Fruit fly (Drosophila melanogaster) whole organism, pupa: Measurements from ENCODE around the gene CG13251.

Experiments
- CG10348 ChIP-seq: fragments of 200-800 bp; sonication (Bioruptor generic); IDR thresholded peaks from 2 replicates; pipeline ENCODE4 v1.3.6; 2022; ENCODE audit warnings: missing biosample characterization, missing genetic modification characterization
- CG12605 ChIP-seq: fragments of 200-800 bp; sonication (Bioruptor generic); IDR thresholded peaks from 2 replicates; pipeline ENCODE4 v1.3.6; 2022; ENCODE audit warnings: missing biosample characterization, missing genetic modification characterization
- CG13204 ChIP-seq: fragments of 200-800 bp; sonication (Bioruptor generic); optimal IDR thresholded peaks from 2 replicates; lab custom pipeline; 2018; ENCODE audit warnings: missing biosample characterization, mild to moderate bottlenecking, missing genetic modification characterization, moderate library complexity
- CG14655 ChIP-seq: fragments of 200-800 bp; sonication (Bioruptor generic); optimal IDR thresholded peaks from 3 replicates; lab custom pipeline; 2017; ENCODE audit warnings: mild to moderate bottlenecking, missing biosample characterization, missing genetic modification reagents, missing genetic modification characterization
- CG15710 ChIP-seq: fragments of 200-800 bp; sonication (Bioruptor generic); optimal IDR thresholded peaks from 2 replicates; lab custom pipeline; 2018; ENCODE audit warnings: missing biosample characterization, mild to moderate bottlenecking, missing genetic modification characterization, moderate library complexity
- CG17806 ChIP-seq: fragments of 200-800 bp; sonication (Bioruptor generic); optimal IDR thresholded peaks from 2 replicates; lab custom pipeline; 2018; ENCODE audit warnings: missing biosample characterization, mild to moderate bottlenecking, missing genetic modification characterization, moderate library complexity
- CG32121 ChIP-seq: fragments of 200-800 bp; sonication (Bioruptor generic); IDR thresholded peaks from 2 replicates; pipeline ENCODE4 v1.3.6; 2022; ENCODE audit warnings: missing biosample characterization, missing genetic modification characterization
- CG34367 ChIP-seq: fragments of 200-800 bp; sonication (Bioruptor generic); optimal IDR thresholded peaks from 2 replicates; lab custom pipeline; 2018; ENCODE audit warnings: missing biosample characterization, mild to moderate bottlenecking, missing genetic modification characterization
- CG4496 ChIP-seq: fragments of 200-800 bp; sonication (Bioruptor generic); IDR thresholded peaks from 3 replicates; pipeline ENCODE4 v1.3.6; 2022; ENCODE audit warnings: missing biosample characterization, missing genetic modification characterization
- CG8159 ChIP-seq: fragments of 200-800 bp; sonication (Bioruptor generic); optimal IDR thresholded peaks from 3 replicates; lab custom pipeline; 2018; ENCODE audit warnings: missing biosample characterization, mild to moderate bottlenecking, missing genetic modification characterization, moderate library complexity
- CG8301 ChIP-seq: fragments of 200-800 bp; sonication (Bioruptor generic); optimal IDR thresholded peaks from 2 replicates; lab custom pipeline; 2018; ENCODE audit warnings: missing biosample characterization, mild to moderate bottlenecking, missing genetic modification characterization
- CG9948 ChIP-seq: fragments of 200-800 bp; sonication (Bioruptor generic); optimal IDR thresholded peaks from 2 replicates; lab custom pipeline; 2018; ENCODE audit warnings: missing biosample characterization, mild to moderate bottlenecking, missing genetic modification characterization, moderate library complexity
- D1 ChIP-seq: fragments of 200-800 bp; sonication (Bioruptor generic); optimal IDR thresholded peaks from 2 replicates; lab custom pipeline; 2018; ENCODE audit warnings: missing biosample characterization, mild to moderate bottlenecking, missing genetic modification characterization, moderate library complexity
- EcR ChIP-seq: fragments of 200-800 bp; sonication (Bioruptor generic); optimal IDR thresholded peaks from 3 replicates; lab custom pipeline; 2019; ENCODE audit warnings: missing biosample characterization, missing genetic modification characterization, mild to moderate bottlenecking, moderate library complexity, missing genetic modification reagents
- Ets98B ChIP-seq: fragments of 200-800 bp; sonication (Bioruptor generic); IDR thresholded peaks from 2 replicates; pipeline ENCODE4 v1.3.6; 2022; ENCODE audit warnings: missing biosample characterization, missing genetic modification characterization
- Pif1A ChIP-seq: fragments of 200-800 bp; sonication (Bioruptor generic); optimal IDR thresholded peaks from 3 replicates; lab custom pipeline; 2016; ENCODE audit warnings: missing biosample characterization, missing genetic modification characterization
- Pif1B ChIP-seq: fragments of 200-800 bp; sonication (Bioruptor generic); optimal IDR thresholded peaks from 3 replicates; lab custom pipeline; 2016; ENCODE audit warnings: missing biosample characterization, missing genetic modification characterization
- Snoo ChIP-seq: fragments of 200-800 bp; sonication (Bioruptor generic); optimal IDR thresholded peaks from 3 replicates; lab custom pipeline; 2017; ENCODE audit warnings: missing biosample characterization, mild to moderate bottlenecking, missing genetic modification characterization, inconsistent platforms
- fd96Ca ChIP-seq: fragments of 200-800 bp; sonication (Bioruptor generic); IDR thresholded peaks from 3 replicates; pipeline ENCODE4 v1.3.6; 2022; ENCODE audit warnings: missing biosample characterization, missing genetic modification characterization
- gl ChIP-seq: fragments of 200-800 bp; sonication (Bioruptor generic); optimal IDR thresholded peaks from 2 replicates; lab custom pipeline; 2018; ENCODE audit warnings: missing biosample characterization, mild to moderate bottlenecking, missing genetic modification characterization
- rn ChIP-seq: fragments of 200-800 bp; sonication (Bioruptor generic); IDR thresholded peaks from 2 replicates; pipeline ENCODE4 v1.3.6; 2022; ENCODE audit warnings: missing biosample characterization, missing genetic modification characterization

The CG13251 gene

dm6 chr3L:20673870-20674269 is 36.9 kb downstream of the CG13251 start:
- TF ChIP-seq fd96Ca (GFP tag; lab: Robert Waterston, UW) = no peak
- no peak for TF ChIP-seq Snoo (tag; lab: Kevin White, UChicago)
- no peak for TF ChIP-seq CG17806 (tag; lab: Kevin White, UChicago)
- no peak for TF ChIP-seq CG32121
- TF ChIP-seq rn (GFP tag; lab: Robert Waterston, UW) = no peak
- TF ChIP-seq CG14655 (GFP tag; lab: Kevin White, UChicago) = no peak
- no peak for TF ChIP-seq Ets98B (GFP tag; lab: Robert Waterston, UW)
- TF ChIP-seq gl = no peak
- TF ChIP-seq Pif1B = no peak
- TF ChIP-seq CG34367 (tag; lab: Kevin White, UChicago) = no peak
- TF ChIP-seq CG13204 = no peak
- no peak for TF ChIP-seq CG8301
- no peak for TF ChIP-seq CG4496 (GFP tag; lab: Robert Waterston, UW)
- no peak for TF ChIP-seq CG15710

DNA sequence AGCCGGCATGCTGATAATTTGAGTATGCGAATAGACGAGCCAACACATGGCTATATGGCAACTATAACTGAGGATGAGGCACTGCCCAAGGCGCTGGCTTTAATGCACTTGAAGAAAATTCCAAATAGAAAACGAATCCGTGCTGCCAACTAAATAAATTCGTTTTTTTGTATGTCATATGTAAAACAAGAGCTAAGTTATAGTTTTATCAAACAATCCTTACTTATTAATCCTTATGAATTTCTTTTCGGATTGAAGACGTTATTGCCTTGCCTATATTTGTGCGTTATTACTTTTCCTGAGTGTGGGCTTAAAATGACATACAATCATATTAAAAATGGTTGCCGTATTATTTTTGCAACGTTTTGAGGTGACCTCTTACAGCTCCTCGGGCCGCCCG is 39.5 kb downstream of the CG13251 start:
- TF ChIP-seq Pif1A (no peak), Ets98B (GFP tag; lab: Robert Waterston, UW) (no peak), gl (no peak), CG13204 (no peak), D1 (tag; lab: Kevin White, UChicago) (no peak), CG9948 (peak; percentile 32), CG10348 (no peak), CG17806 (tag; lab: Kevin White, UChicago) (no peak), CG32121 (no peak), Pif1B (no peak), CG34367 (tag; lab: Kevin White, UChicago) (no peak), CG15710 (no peak), rn (GFP tag; lab: Robert Waterston, UW) (no peak), EcR (GFP tag; lab: Kevin White, UChicago) (no peak), CG8301 (peak; percentile 46), Snoo (tag; lab: Kevin White, UChicago) (no peak), CG8159 (tag; lab: Kevin White, UChicago) (no peak), CG14655 (GFP tag; lab: Kevin White, UChicago) (peak; percentile 56), CG4496 (GFP tag; lab: Robert Waterston, UW) (0 out of 3 replicates have a peak, but pooled peaks have one; percentile 47), CG12605 (GFP tag; lab: Robert Waterston, UW) (no peak), fd96Ca (GFP tag; lab: Robert Waterston, UW) (no peak)

DNA sequence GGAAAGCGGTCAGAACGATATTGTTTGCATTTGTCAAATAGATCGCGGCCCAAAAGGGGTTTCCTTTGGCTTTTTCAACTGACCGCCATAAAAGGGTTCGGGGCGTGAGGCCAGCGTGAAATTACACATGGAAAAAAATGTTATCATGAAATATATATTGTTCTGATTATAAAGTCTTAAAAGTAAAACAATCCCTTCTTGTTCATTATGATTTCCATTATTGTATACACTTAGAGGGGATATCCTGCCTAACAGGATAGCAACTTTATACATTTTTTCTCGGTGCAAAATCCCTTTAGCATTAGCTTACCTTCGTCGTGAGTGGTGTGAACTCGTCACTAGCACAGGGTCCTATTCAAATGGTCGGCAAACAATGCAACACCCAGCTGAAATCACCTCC is 48.1 kb downstream of the CG13251 start:
- TF ChIP-seq CG14655 (GFP tag; lab: Kevin White, UChicago) (peak; percentile 11), CG13204 (no peak)

dm6 chr3L:20687134-20687787 is 50.3 kb downstream of the CG13251 start:
- TF ChIP-seq CG14655 (GFP tag; lab: Kevin White, UChicago) (no peak), CG4496 (GFP tag; lab: Robert Waterston, UW) (no peak), gl (no peak), CG17806 (tag; lab: Kevin White, UChicago) (peak; percentile 2), Pif1B (no peak), Ets98B (GFP tag; lab: Robert Waterston, UW) (no peak), CG9948 (peak; percentile 37), Pif1A (no peak), fd96Ca (GFP tag; lab: Robert Waterston, UW) (no peak), Snoo (tag; lab: Kevin White, UChicago) (no peak), CG8159 (tag; lab: Kevin White, UChicago) (peak; percentile 3), CG12605 (GFP tag; lab: Robert Waterston, UW) (no peak), CG15710 (no peak), CG32121 (no peak)

- TF ChIP-seq CG10348 (no peak), CG8301 (no peak), CG17806 (tag; lab: Kevin White, UChicago) (peak; percentile 9), fd96Ca (GFP tag; lab: Robert Waterston, UW) (no peak), CG9948 (peak; percentile 13), CG13204 (peak; percentile 17), CG34367 (tag; lab: Kevin White, UChicago) (peak; percentile 19), CG15710 (no peak), CG12605 (GFP tag; lab: Robert Waterston, UW) (no peak), CG8159 (tag; lab: Kevin White, UChicago) (peak; percentile 39), D1 (tag; lab: Kevin White, UChicago) (no peak), rn (GFP tag; lab: Robert Waterston, UW) (no peak), EcR (GFP tag; lab: Kevin White, UChicago) (peak; percentile 76), Pif1B (peak; percentile 2)
- TF ChIP-seq, all 21 proteins: peak for 7
These were observed 51.3 kb downstream of the CG13251 start for dm6 chr3L:20688194-20688785.

DNA sequence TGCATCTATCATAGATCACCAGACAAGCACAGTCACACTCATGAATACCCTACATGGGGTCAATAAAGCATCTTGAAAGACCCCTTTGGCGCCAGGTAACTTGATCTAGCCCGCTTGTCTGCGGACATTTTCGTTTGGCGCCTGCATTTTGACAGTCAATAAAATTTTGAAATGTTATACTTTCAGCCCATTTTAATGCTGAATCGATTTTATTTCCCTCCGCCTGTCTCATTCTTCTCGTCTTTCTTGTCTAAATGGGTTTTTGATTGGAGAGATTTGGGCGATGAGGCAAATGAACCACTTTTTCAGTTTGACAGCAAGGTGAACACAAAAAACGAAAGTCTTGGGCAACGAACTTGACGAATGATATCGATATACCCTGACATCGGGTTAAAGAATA is 53.1 kb downstream of the CG13251 start:
- no peak for TF ChIP-seq fd96Ca (GFP tag; lab: Robert Waterston, UW)
- TF ChIP-seq CG34367 (tag; lab: Kevin White, UChicago) = no peak
- TF ChIP-seq, all 21 proteins: peak for 0
